Worm (Caenorhabditis elegans): ENCODE data around the gene ZK666.14.

ZK666.14 gene

DNA sequence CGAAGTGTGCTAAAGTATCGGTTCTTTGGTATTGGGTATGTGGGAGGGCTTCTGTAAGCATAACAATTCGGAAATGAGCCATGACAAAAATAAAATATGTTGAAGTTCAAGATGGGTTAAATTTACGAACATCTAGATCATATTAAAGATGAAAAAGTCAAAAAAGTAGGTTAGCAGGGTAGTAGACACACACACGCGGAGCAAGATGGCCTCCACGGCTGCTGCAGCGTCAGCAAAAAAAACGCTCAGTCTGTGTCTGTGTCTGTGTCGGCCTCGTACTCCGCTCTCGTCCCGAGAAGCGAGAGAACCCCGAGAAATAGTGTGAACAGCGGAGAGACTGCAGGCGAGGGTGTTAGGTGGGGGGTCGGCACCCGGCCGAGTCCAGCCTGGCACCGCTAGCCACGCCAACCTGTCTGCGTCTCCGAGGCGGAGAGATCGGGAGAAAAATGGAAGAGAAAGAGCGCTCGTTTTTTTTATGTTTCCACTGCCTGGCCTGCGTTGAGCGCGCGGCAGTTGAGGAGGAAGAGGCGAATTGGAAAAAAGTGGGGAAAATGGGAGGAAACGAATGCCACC lies 8.0 kb downstream of the ZK666.14 start, which contains the start of gene myrf-1 (continued):
- TF ChIP-seq ama-1 (optimal IDR thresholded peaks at IDR 0.05) (no peak), nhr-76 (tag; optimal IDR thresholded peaks at IDR 0.05) (no peak), mdl-1 (tag; optimal IDR thresholded peaks at IDR 0.05) (peak; percentile 59 to 92), R02D3.7 (tag; optimal IDR thresholded peaks at IDR 0.05) (no peak), daf-12 (tag; optimal IDR thresholded peaks at IDR 0.05) (no peak), ceh-62 (tag; optimal IDR thresholded peaks at IDR 0.05) (no peak), madf-5 (GFP tag; IDR thresholded peaks at IDR 0.05) (0 out of 4 replicates have a peak, but pooled peaks of 1 of the 2 experiments have one; percentile 73), F37D6.2 (tag; optimal IDR thresholded peaks at IDR 0.05) (peak; percentile 70), daf-8 (GFP tag; IDR thresholded peaks at IDR 0.05) (no peak), unc-130 (GFP tag; optimal IDR thresholded peaks at IDR 0.05) (no peak), nhr-48 (tag; optimal IDR thresholded peaks at IDR 0.05) (peak; percentile 78), lin-15B (tag; optimal IDR thresholded peaks at IDR 0.05) (no peak), lin-39 (tag; optimal IDR thresholded peaks at IDR 0.05) (no peak), spr-1 (tag; optimal IDR thresholded peaks at IDR 0.05) (peak; percentile 74), T26A8.4 (GFP tag; IDR thresholded peaks at IDR 0.05) (peak; percentile 90), nhr-237 (tag; optimal IDR thresholded peaks at IDR 0.05) (no peak), hlh-11 (tag; optimal IDR thresholded peaks at IDR 0.05) (peak; percentile 98), fkh-10 (GFP tag; optimal IDR thresholded peaks at IDR 0.05) (peak; percentile 7), Y75B8A.6 (GFP tag; IDR thresholded peaks at IDR 0.05) (no peak), snpc-1.2 (GFP tag; IDR thresholded peaks at IDR 0.05) (no peak), ztf-7 (tag; optimal IDR thresholded peaks at IDR 0.05) (peak; percentile 36), mxl-3 (GFP tag; optimal IDR thresholded peaks at IDR 0.05) (peak; percentile 96), lin-13 (GFP tag; optimal IDR thresholded peaks at IDR 0.05) (peak; percentile 47), sdz-12 (GFP tag; optimal IDR thresholded peaks at IDR 0.05) (no peak), F44E2.7 (GFP tag; IDR thresholded peaks at IDR 0.05) (no peak), lsy-2 (tag; optimal IDR thresholded peaks at IDR 0.05) (peak; percentile 25 to 74), ces-1 (GFP tag; optimal IDR thresholded peaks at IDR 0.05) (no peak), F49E8.2 (tag; optimal IDR thresholded peaks at IDR 0.05; ENCODE audit: borderline replicate concordance) (no peak), nhr-77 (tag; optimal IDR thresholded peaks at IDR 0.05) (peak; percentile 89), lim-7 (GFP tag; IDR thresholded peaks at IDR 0.05) (0 out of 2 replicates have a peak, but pooled peaks have one; percentile 46), zag-1 (tag; optimal IDR thresholded peaks at IDR 0.05) (no peak), php-3 (GFP tag; IDR thresholded peaks at IDR 0.05) (peak; percentile 60; the same call in 1 of the 2 replicates), tra-1 (GFP tag; IDR thresholded peaks at IDR 0.05) (peak; percentile 73; the same call in 1 of the 2 replicates), mxl-2 (GFP tag; conservative IDR thresholded peaks at IDR 0.05) (no peak; the same call in 1 of the 2 replicates), nhr-41 (GFP tag; IDR thresholded peaks at IDR 0.05) (peak; percentile 99), hlh-30 (tag; optimal IDR thresholded peaks at IDR 0.05; ENCODE audit: insufficient read depth) (peak; percentile 90), ceh-28 (tag; optimal IDR thresholded peaks at IDR 0.05) (no peak), dmd-6 (GFP tag; IDR thresholded peaks at IDR 0.05) (peak; percentile 84), lin-1 (GFP tag; IDR thresholded peaks at IDR 0.05) (peak; percentile 78), ceh-82 (tag; optimal IDR thresholded peaks at IDR 0.05) (no peak), Y105C5A.15 (GFP tag; IDR thresholded peaks at IDR 0.05) (no peak), snpc-4 (tag; optimal IDR thresholded peaks at IDR 0.05) (no peak), aly-2 (tag; optimal IDR thresholded peaks at IDR 0.05) (no peak), nhr-6 (tag; optimal IDR thresholded peaks at IDR 0.05) (peak; percentile 60), ZK546.5 (tag; optimal IDR thresholded peaks at IDR 0.05) (no peak), Y5F2A.4 (GFP tag; optimal IDR thresholded peaks at IDR 0.05) (no peak), aha-1 (tag) (peak; percentile 99), dmd-8 (GFP tag; IDR thresholded peaks at IDR 0.05) (0 out of 2 replicates have a peak, but pooled peaks have one; percentile 44), dpl-1 (GFP tag; optimal IDR thresholded peaks at IDR 0.05) (peak; percentile 49), pqm-1 (tag; optimal IDR thresholded peaks at IDR 0.05) (peak; percentile 19), zfp-2 (tag; optimal IDR thresholded peaks at IDR 0.05) (peak; percentile 10), lin-29 (GFP tag; IDR thresholded peaks at IDR 0.05) (peak; percentile 76; the same call in 1 of the 2 replicates)

Data from whole organism, L4 larva.